Worm (Caenorhabditis elegans): ENCODE measurements around the gene idpb-4.

idpb-4 gene

ce11 chrII:8701619-8702350 lies 35.6 kb downstream of the idpb-4 start, which contains the start of gene sphk-1:
Gene sphk-1, minus strand, starts transcription at chrII:8701669.
- TF ChIP-seq lin-15B (tag; optimal IDR thresholded peaks at IDR 0.05) (no peak), lsy-12 (tag; optimal IDR thresholded peaks at IDR 0.05) (no peak), pha-4 (tag; optimal IDR thresholded peaks at IDR 0.05) (peak; percentile 54), nhr-11 (tag; optimal IDR thresholded peaks at IDR 0.05) (no peak)

ce11 chrII:8701059-8701458 lies 36.3 kb downstream of the idpb-4 start:
- no peak for TF ChIP-seq snpc-4 (tag; optimal IDR thresholded peaks at IDR 0.05)
- TF ChIP-seq pha-4 (tag; optimal IDR thresholded peaks at IDR 0.05): peak; percentile 14

ce11 chrII:8698828-8699227 lies 38.5 kb downstream of the idpb-4 start, which contains the start of gene chdh-1:
Gene chdh-1, minus strand, starts transcription at chrII:8698928.
- no peak for TF ChIP-seq nfya-1 (tag; optimal IDR thresholded peaks at IDR 0.05; ENCODE audit: insufficient read depth)
- TF ChIP-seq lsy-12 (tag; optimal IDR thresholded peaks at IDR 0.05): no peak
- TF ChIP-seq daf-12 (tag; optimal IDR thresholded peaks at IDR 0.05): no peak
- no peak for TF ChIP-seq lin-15B (tag; optimal IDR thresholded peaks at IDR 0.05)
- TF ChIP-seq nhr-237 (tag; optimal IDR thresholded peaks at IDR 0.05): no peak

ce11 chrII:8695783-8696182 lies 41.6 kb downstream of the idpb-4 start, which contains the start of gene C34C6.10:
Gene C34C6.10, minus strand, starts transcription at chrII:8695883.
- TF ChIP-seq pqm-1 (tag; optimal IDR thresholded peaks at IDR 0.05) (no peak), ceh-16 (tag; optimal IDR thresholded peaks at IDR 0.05) (no peak), nhr-28 (tag; optimal IDR thresholded peaks at IDR 0.05) (no peak), ZK546.5 (tag; optimal IDR thresholded peaks at IDR 0.05) (no peak), egl-5 (tag; optimal IDR thresholded peaks at IDR 0.05) (no peak), ztf-4 (tag; optimal IDR thresholded peaks at IDR 0.05) (no peak), nhr-77 (tag; optimal IDR thresholded peaks at IDR 0.05) (no peak), fkh-10 (GFP tag; optimal IDR thresholded peaks at IDR 0.05) (no peak), nhr-76 (tag; optimal IDR thresholded peaks at IDR 0.05) (no peak), hmg-11 (tag; optimal IDR thresholded peaks at IDR 0.05) (no peak), eor-1 (tag; optimal IDR thresholded peaks at IDR 0.05) (no peak), lsy-12 (tag; optimal IDR thresholded peaks at IDR 0.05) (no peak)

ce11 chrII:8691344-8691960 lies 45.9 kb downstream of the idpb-4 start, which contains the start of gene C34C6.3:
Gene C34C6.3, plus strand, starts transcription at chrII:8691910.
- TF ChIP-seq ztf-4 (tag; optimal IDR thresholded peaks at IDR 0.05): no peak
- no peak for TF ChIP-seq nhr-12 (tag; optimal IDR thresholded peaks at IDR 0.05)
- no peak for TF ChIP-seq ceh-9 (tag; optimal IDR thresholded peaks at IDR 0.05)
- no peak for TF ChIP-seq nhr-11 (tag; optimal IDR thresholded peaks at IDR 0.05)
- no peak for TF ChIP-seq ZK546.5 (tag; optimal IDR thresholded peaks at IDR 0.05)
- TF ChIP-seq eor-1 (tag; optimal IDR thresholded peaks at IDR 0.05): no peak
- TF ChIP-seq ceh-82 (tag; optimal IDR thresholded peaks at IDR 0.05): no peak
- TF ChIP-seq nhr-237 (tag; optimal IDR thresholded peaks at IDR 0.05): no peak
- no peak for TF ChIP-seq fos-1 (tag; optimal IDR thresholded peaks at IDR 0.05)
- TF ChIP-seq R02D3.7 (tag; optimal IDR thresholded peaks at IDR 0.05): no peak
- no peak for TF ChIP-seq nhr-77 (tag; optimal IDR thresholded peaks at IDR 0.05)
- TF ChIP-seq fkh-2 (tag; optimal IDR thresholded peaks at IDR 0.05): no peak
- no peak for TF ChIP-seq pha-4 (tag; optimal IDR thresholded peaks at IDR 0.05)
- no peak for TF ChIP-seq pqm-1 (tag; optimal IDR thresholded peaks at IDR 0.05)
- no peak for TF ChIP-seq nhr-28 (tag; optimal IDR thresholded peaks at IDR 0.05)
- no peak for TF ChIP-seq lsy-12 (tag; optimal IDR thresholded peaks at IDR 0.05)
- TF ChIP-seq nhr-76 (tag; optimal IDR thresholded peaks at IDR 0.05): no peak
- TF ChIP-seq sea-2 (GFP tag; optimal IDR thresholded peaks at IDR 0.05): no peak
- TF ChIP-seq lin-15B (tag; optimal IDR thresholded peaks at IDR 0.05): no peak

Measured in whole organism, L3 larva.